Worm (Caenorhabditis elegans) whole organism, young adult: ENCODE measurements around the gene C28C12.11.

ENCODE experiments used
- B0261.1 ChIP-seq: sonication (generic microtip); optimal IDR thresholded peaks from 2 replicates; lab custom pipeline; 2016; ENCODE audit warnings: mild to moderate bottlenecking, missing genetic modification characterization, moderate library complexity, missing compliant biosample characterization
- F10E7.11 ChIP-seq: sonication (generic microtip); optimal IDR thresholded peaks from 2 replicates; lab custom pipeline; 2017; ENCODE audit warnings: mild to moderate bottlenecking, missing genetic modification characterization, moderate library complexity, missing compliant biosample characterization
- F37B4.10 ChIP-seq: fragments of 200-800 bp; sonication (Bioruptor generic); IDR thresholded peaks from 2 replicates; pipeline ENCODE4 v1.3.6; 2022; ENCODE audit warnings: missing genetic modification characterization, missing compliant biosample characterization
- F39B2.1 ChIP-seq: fragments of 200-800 bp; sonication (Bioruptor generic); IDR thresholded peaks from 2 replicates; pipeline ENCODE4 v1.3.6; 2022; ENCODE audit warnings: missing genetic modification reagents, missing genetic modification characterization, missing compliant biosample characterization
- F52B5.7 ChIP-seq: sonication (generic microtip); optimal IDR thresholded peaks from 2 replicates; lab custom pipeline; 2016; ENCODE audit warnings: mild to moderate bottlenecking, missing genetic modification characterization, missing compliant biosample characterization
- K11D2.4 ChIP-seq: fragments of 200-800 bp; sonication (Bioruptor generic); IDR thresholded peaks from 2 replicates; pipeline ENCODE4 v1.3.6; 2022; ENCODE audit warnings: missing genetic modification reagents, missing genetic modification characterization, missing compliant biosample characterization
- Y67H2A.10 ChIP-seq: fragments of 200-800 bp; sonication (Bioruptor generic); conservative IDR thresholded peaks from 2 replicates; pipeline ENCODE4 v1.3.6; 2022; ENCODE audit warnings: missing genetic modification reagents, missing genetic modification characterization, missing compliant biosample characterization
- Y79H2A.3 ChIP-seq: fragments of 200-800 bp; sonication (Bioruptor generic); conservative IDR thresholded peaks from 2 replicates; pipeline ENCODE4 v1.3.6; 2022; ENCODE audit warnings: missing genetic modification reagents, missing genetic modification characterization, missing compliant biosample characterization
- Y95B8A.8 ChIP-seq: fragments of 200-800 bp; sonication (Bioruptor generic); IDR thresholded peaks from 2 replicates; pipeline ENCODE4 v1.3.6; 2022; ENCODE audit warnings: missing genetic modification reagents, missing genetic modification characterization, missing compliant biosample characterization
- ama-1 ChIP-seq, 3 experiments: fragments of 150-350 bp in 1 of 3; sonication (generic microtip) in 2 of 3; optimal IDR thresholded peaks; 2 replicates each; lab custom pipeline; 2014 to 2018; ENCODE audit warnings: missing biosample characterization in 2 of 3, missing genetic modification characterization in 2 of 3, missing genetic modification reagents in 2 of 3
- attf-3 ChIP-seq: fragments of 200-800 bp; sonication (Bioruptor generic); conservative IDR thresholded peaks from 2 replicates; pipeline ENCODE4 v1.3.6; 2022; ENCODE audit warnings: missing genetic modification reagents, missing genetic modification characterization, missing compliant biosample characterization
- attf-6 ChIP-seq: fragments of 200-800 bp; sonication (Bioruptor generic); IDR thresholded peaks from 2 replicates; pipeline ENCODE4 v1.3.6; 2022; ENCODE audit warnings: missing genetic modification reagents, missing genetic modification characterization, missing compliant biosample characterization
- ceh-79 ChIP-seq: sonication (generic microtip); optimal IDR thresholded peaks from 2 replicates; lab custom pipeline; 2017; ENCODE audit warnings: mild to moderate bottlenecking, missing genetic modification characterization, missing compliant biosample characterization
- chd-7 ChIP-seq: sonication (generic microtip); optimal IDR thresholded peaks from 2 replicates; lab custom pipeline; 2016; ENCODE audit warnings: mild to moderate bottlenecking, missing genetic modification characterization, moderate library complexity, missing compliant biosample characterization
- die-1 ChIP-seq: sonication (generic microtip); optimal IDR thresholded peaks from 2 replicates; lab custom pipeline; 2016; ENCODE audit warnings: missing genotype, mild to moderate bottlenecking, missing genetic modification characterization, missing compliant biosample characterization
- dpff-1 ChIP-seq: sonication (generic microtip); optimal IDR thresholded peaks from 2 replicates; lab custom pipeline; 2017; ENCODE audit warnings: mild to moderate bottlenecking, missing genetic modification characterization, missing compliant biosample characterization
- egl-18 ChIP-seq: fragments of 200-800 bp; sonication (Bioruptor generic); IDR thresholded peaks from 2 replicates; pipeline ENCODE4 v1.3.6; 2022; ENCODE audit warnings: missing genetic modification reagents, missing genetic modification characterization, missing compliant biosample characterization
- ekl-4 ChIP-seq: fragments of 200-800 bp; sonication (Bioruptor generic); IDR thresholded peaks from 2 replicates; pipeline ENCODE4 v1.3.6; 2022; ENCODE audit warnings: missing genetic modification reagents, missing genetic modification characterization, missing compliant biosample characterization
- ets-4 ChIP-seq: fragments of 200-800 bp; sonication (Bioruptor generic); optimal IDR thresholded peaks from 2 replicates; lab custom pipeline; 2018; ENCODE audit warnings: mild to moderate bottlenecking, missing genetic modification characterization, missing compliant biosample characterization
- him-1 ChIP-seq: sonication (generic microtip); optimal IDR thresholded peaks from 2 replicates; lab custom pipeline; 2016; ENCODE audit warnings: missing genotype, missing genetic modification reagents, missing genetic modification characterization, missing compliant biosample characterization
- let-526 ChIP-seq: fragments of 200-800 bp; sonication (Bioruptor generic); IDR thresholded peaks from 2 replicates; pipeline ENCODE4 v1.3.6; 2022; ENCODE audit warnings: missing genetic modification reagents, missing genetic modification characterization, missing compliant biosample characterization
- let-607 ChIP-seq, 2 experiments: fragments of 200-800 bp in 1 of 2; sonication (Bioruptor generic) in 1 of 2; sonication (generic microtip) in 1 of 2; optimal IDR thresholded peaks; 2 replicates each; lab custom pipeline; 2016 to 2018; ENCODE audit warnings: mild to moderate bottlenecking in 2 of 2, missing compliant biosample characterization in 2 of 2, missing genetic modification characterization in 2 of 2, moderate library complexity in 2 of 2, missing genotype in 1 of 2
- lin-35 ChIP-seq, 3 experiments: fragments of 150-350 bp in 2 of 3; sonication (generic microtip) in 1 of 3; optimal IDR thresholded peaks; 2 replicates each; lab custom pipeline; 2014 to 2018; ENCODE audit warnings: missing biosample characterization in 3 of 3, missing genetic modification characterization in 3 of 3, missing genetic modification reagents in 3 of 3
- lsl-1 ChIP-seq: fragments of 200-800 bp; sonication (Bioruptor generic); optimal IDR thresholded peaks from 2 replicates; lab custom pipeline; 2018; ENCODE audit warnings: mild to moderate bottlenecking, missing genetic modification characterization, moderate library complexity, missing compliant biosample characterization
- lsy-27 ChIP-seq: sonication (generic microtip); optimal IDR thresholded peaks from 2 replicates; lab custom pipeline; 2017; ENCODE audit warnings: missing genetic modification characterization, mild to moderate bottlenecking, missing compliant biosample characterization, antibody characterized with exemption, missing genotype, borderline replicate concordance; ENCODE audit not compliant: insufficient read depth
- madf-3 ChIP-seq: fragments of 200-800 bp; sonication (Bioruptor generic); IDR thresholded peaks from 2 replicates; pipeline ENCODE4 v1.3.6; 2022; ENCODE audit warnings: missing genetic modification reagents, missing genetic modification characterization, missing compliant biosample characterization
- mcd-1 ChIP-seq: fragments of 200-800 bp; sonication (Bioruptor generic); IDR thresholded peaks from 2 replicates; pipeline ENCODE4 v1.3.6; 2022; ENCODE audit warnings: missing genetic modification reagents, missing genetic modification characterization, missing compliant biosample characterization
- mel-28 ChIP-seq: sonication (generic microtip); optimal IDR thresholded peaks from 2 replicates; lab custom pipeline; 2016; ENCODE audit warnings: borderline replicate concordance, mild to moderate bottlenecking, missing genetic modification characterization, missing compliant biosample characterization
- pbrm-1 ChIP-seq: fragments of 200-800 bp; sonication (Bioruptor generic); IDR thresholded peaks from 2 replicates; pipeline ENCODE4 v1.3.6; 2022; ENCODE audit warnings: missing genetic modification reagents, missing genetic modification characterization, missing compliant biosample characterization
- rcor-1 ChIP-seq: fragments of 200-800 bp; sonication (Bioruptor generic); IDR thresholded peaks from 2 replicates; pipeline ENCODE4 v1.3.6; 2022; ENCODE audit warnings: missing genetic modification reagents, missing genetic modification characterization, missing compliant biosample characterization
- rpc-1 ChIP-seq, 2 experiments: fragments of 150-350 bp in 1 of 2; sonication (generic microtip) in 1 of 2; optimal IDR thresholded peaks; 2 replicates each; lab custom pipeline; 2014 to 2018; ENCODE audit warnings: missing biosample characterization in 1 of 2, missing genetic modification characterization in 1 of 2, missing genetic modification reagents in 1 of 2, missing genotype in 1 of 2
- sdz-38 ChIP-seq: sonication (generic microtip); optimal IDR thresholded peaks from 2 replicates; lab custom pipeline; 2016; ENCODE audit warnings: missing genotype, missing genetic modification characterization, missing compliant biosample characterization
- snpc-1.1 ChIP-seq: sonication (generic microtip); optimal IDR thresholded peaks from 2 replicates; lab custom pipeline; 2017; ENCODE audit warnings: missing genetic modification characterization, mild to moderate bottlenecking, missing compliant biosample characterization, antibody characterized with exemption, moderate library complexity, missing genotype, missing genetic modification reagents; ENCODE audit not compliant: insufficient read depth
- snpc-3.4 ChIP-seq: sonication (generic microtip); optimal IDR thresholded peaks from 2 replicates; lab custom pipeline; 2017; ENCODE audit warnings: missing genetic modification characterization, mild to moderate bottlenecking, missing compliant biosample characterization, antibody characterized with exemption, moderate library complexity, missing genotype, missing genetic modification reagents
- snpc-4 ChIP-seq, 5 experiments: fragments of 150-350 bp in 1 of 5; sonication (generic microtip) in 4 of 5; optimal IDR thresholded peaks; 2 replicates each; lab custom pipeline; 2014 to 2018; ENCODE audit warnings: missing genetic modification characterization in 5 of 5, missing biosample characterization in 3 of 5, antibody characterized with exemption in 2 of 5, mild to moderate bottlenecking in 2 of 5, missing compliant biosample characterization in 2 of 5, missing genotype in 2 of 5, moderate library complexity in 2 of 5, missing genetic modification reagents in 1 of 5
- sptf-2 ChIP-seq: fragments of 200-800 bp; sonication (Bioruptor generic); optimal IDR thresholded peaks from 2 replicates; lab custom pipeline; 2018; ENCODE audit warnings: mild to moderate bottlenecking, missing genetic modification characterization, missing compliant biosample characterization
- tbp1 ChIP-seq: fragments of 200-800 bp; sonication (Bioruptor generic); optimal IDR thresholded peaks from 2 replicates; lab custom pipeline; 2018; ENCODE audit warnings: mild to moderate bottlenecking, missing genetic modification characterization, missing compliant biosample characterization
- tlf-1 ChIP-seq: fragments of 200-800 bp; sonication (Bioruptor generic); optimal IDR thresholded peaks from 2 replicates; lab custom pipeline; 2018; ENCODE audit warnings: mild to moderate bottlenecking, missing genetic modification characterization, missing compliant biosample characterization
- xnd-1 ChIP-seq: sonication (generic microtip); optimal IDR thresholded peaks from 2 replicates; lab custom pipeline; 2016; ENCODE audit warnings: missing genotype, missing genetic modification reagents, missing genetic modification characterization, missing compliant biosample characterization
- ztf-26 ChIP-seq: sonication (generic microtip); optimal IDR thresholded peaks from 2 replicates; lab custom pipeline; 2017; ENCODE audit warnings: missing genetic modification characterization, missing compliant biosample characterization
- ztf-28 ChIP-seq: fragments of 200-800 bp; sonication (Bioruptor generic); IDR thresholded peaks from 2 replicates; pipeline ENCODE4 v1.3.6; 2022; ENCODE audit warnings: missing genetic modification reagents, missing genetic modification characterization, missing compliant biosample characterization

C28C12.11 gene

DNA sequence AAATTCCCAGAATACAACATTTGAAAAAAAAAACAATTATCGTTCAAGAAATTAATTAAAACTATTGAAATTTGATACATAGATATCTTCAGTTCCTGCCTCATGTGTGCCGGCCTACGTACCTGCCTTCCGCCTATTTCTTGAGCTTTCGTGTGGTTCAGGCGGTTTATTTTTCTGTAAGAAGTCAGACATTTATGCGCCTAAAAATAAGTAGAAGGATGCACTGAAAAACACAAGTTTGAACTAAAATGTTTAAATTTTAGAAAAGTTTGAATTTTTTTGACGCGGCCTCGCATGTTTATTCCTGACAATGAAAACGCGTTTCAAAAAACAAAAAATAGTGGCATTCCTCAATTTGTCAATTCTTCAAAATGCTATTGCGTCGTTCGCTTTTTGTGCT lies at the start of gene C28C12.11:
Gene C28C12.11 (plus strand): TSS at position 301 of the 400 bp plus-strand sequence.
- TF ChIP-seq attf-3 (no peak), egl-18 (GFP tag; lab: Robert Waterston, UW) (no peak), let-607 (tag; optimal IDR thresholded peaks at IDR 0.05; lab: Kevin White, UChicago) (no peak), K11D2.4 (GFP tag; lab: Robert Waterston, UW) (no peak)

DNA sequence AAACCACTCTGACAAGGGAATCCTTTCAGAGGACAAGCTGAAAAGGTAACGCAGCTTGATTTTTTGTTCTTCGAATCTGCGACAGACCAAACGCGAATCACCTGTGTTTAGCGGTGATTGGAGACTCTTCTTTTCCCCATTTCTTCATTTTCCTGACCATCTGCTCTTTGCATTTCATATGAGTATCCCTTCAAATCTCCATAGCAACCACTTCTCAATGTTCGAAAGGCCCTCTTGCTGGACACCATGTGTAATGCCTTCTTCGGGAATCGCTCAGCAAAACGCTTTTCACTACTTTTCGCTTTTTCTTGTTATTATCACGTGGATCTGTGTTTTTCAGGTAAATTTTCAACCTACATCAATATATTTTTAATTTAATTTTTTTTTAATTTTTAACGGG lies 47.3 kb upstream of the C28C12.11 start, which contains the start of the genes T26A8.3 and tmem-231:
Gene T26A8.3 (minus strand): TSS at position 101 of the 400 bp plus-strand sequence.
Gene tmem-231 (plus strand): TSS at position 249 of the 400 bp plus-strand sequence.
- TF ChIP-seq F10E7.11 (tag; lab: Kevin White, UChicago), result no peak
- no peak for TF ChIP-seq tbp1 (GFP tag; lab: Kevin White, UChicago)
- TF ChIP-seq tlf-1, result no peak
- no peak for TF ChIP-seq madf-3 (GFP tag; lab: Robert Waterston, UW)
- no peak for TF ChIP-seq him-1 (tag; lab: Kevin White, UChicago)
- TF ChIP-seq sptf-2 (GFP tag; lab: Kevin White, UChicago), result no peak
- TF ChIP-seq ztf-28 (GFP tag; lab: Robert Waterston, UW), result no peak

DNA sequence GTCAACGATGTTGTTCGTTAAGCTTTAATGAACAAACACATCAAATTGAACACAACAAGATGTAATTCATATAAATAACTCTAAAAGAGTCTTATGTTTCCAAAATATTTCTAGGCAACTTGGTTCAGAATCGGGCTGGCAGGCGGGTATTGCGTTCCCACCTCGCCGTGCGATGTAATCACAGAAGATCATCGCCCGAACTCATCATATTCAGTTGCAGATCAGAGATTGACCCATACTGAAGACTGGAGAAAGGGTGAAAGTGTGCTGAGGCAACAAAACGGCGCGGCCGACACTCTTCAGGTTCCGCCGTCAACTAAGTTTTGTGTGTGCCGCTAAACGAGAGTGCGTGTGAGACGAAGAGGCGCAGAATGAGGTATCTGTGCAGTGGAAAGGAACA lies 45.4 kb upstream of the C28C12.11 start:
- TF ChIP-seq snpc-3.4 (tag; lab: Kevin White, UChicago), result peak; percentile 98
- TF ChIP-seq mcd-1 (GFP tag; lab: Robert Waterston, UW), result peak; percentile 84
- peak; percentile 57 for TF ChIP-seq xnd-1 (tag; lab: Kevin White, UChicago)
- peak; percentile 70 for TF ChIP-seq F52B5.7 (tag; lab: Kevin White, UChicago)
- TF ChIP-seq ztf-28 (GFP tag; lab: Robert Waterston, UW), result peak; percentile 40; the same call in 1 of the 2 replicates
- TF ChIP-seq lsy-27 (tag; lab: Kevin White, UChicago), result no peak
- peak; percentile 74 for TF ChIP-seq F39B2.1
- peak; percentile 61 for TF ChIP-seq K11D2.4 (GFP tag; lab: Robert Waterston, UW)
- TF ChIP-seq ama-1 (optimal IDR thresholded peaks at IDR 0.05; lab: Kevin White, UChicago), result peak; percentile 72
- no peak for TF ChIP-seq ama-1 (GFP tag; optimal IDR thresholded peaks at IDR 0.05; lab: Kevin White, UChicago)
- TF ChIP-seq ztf-26 (tag; lab: Kevin White, UChicago), result peak; percentile 77
- 0 out of 2 replicates have a peak, but pooled peaks have one; percentile 16 for TF ChIP-seq Y79H2A.3 (GFP tag; lab: Robert Waterston, UW)
- TF ChIP-seq lin-35 (GFP tag; optimal IDR thresholded peaks at IDR 0.05; lab: Kevin White, UChicago), result peak in 1 of 3 experiments; percentile 20
- no peak for TF ChIP-seq rpc-1 (optimal IDR thresholded peaks at IDR 0.05; lab: Kevin White, UChicago)
- TF ChIP-seq rpc-1 (tag; optimal IDR thresholded peaks at IDR 0.05; lab: Kevin White, UChicago), result peak; percentile 18
- peak; percentile 99 for TF ChIP-seq snpc-1.1
- TF ChIP-seq ekl-4 (GFP tag; lab: Robert Waterston, UW), result peak; percentile 95
- TF ChIP-seq Y95B8A.8 (GFP tag; lab: Robert Waterston, UW), result peak; percentile 70; the same call in 1 of the 2 replicates
- TF ChIP-seq die-1 (tag; lab: Kevin White, UChicago), result peak; percentile 56
- TF ChIP-seq rcor-1 (GFP tag; lab: Robert Waterston, UW), result peak; percentile 97
- no peak for TF ChIP-seq ceh-79 (tag; lab: Kevin White, UChicago)
- TF ChIP-seq B0261.1, result peak; percentile 41
- TF ChIP-seq sdz-38 (tag; lab: Kevin White, UChicago), result no peak
- TF ChIP-seq lsl-1 (GFP tag; lab: Kevin White, UChicago), result peak; percentile 87
- TF ChIP-seq attf-6 (GFP tag; lab: Robert Waterston, UW), result peak; percentile 91
- peak; percentile 59 for TF ChIP-seq F10E7.11 (tag; lab: Kevin White, UChicago)
- TF ChIP-seq dpff-1 (tag; lab: Kevin White, UChicago), result no peak
- peak; percentile 99 for TF ChIP-seq pbrm-1 (GFP tag; lab: Robert Waterston, UW)
- no peak for TF ChIP-seq let-526 (GFP tag; lab: Robert Waterston, UW)
- 0 out of 2 replicates have a peak, but pooled peaks have one; percentile 18 for TF ChIP-seq F37B4.10
- TF ChIP-seq ets-4 (GFP tag; lab: Kevin White, UChicago), result peak; percentile 74
- TF ChIP-seq madf-3 (GFP tag; lab: Robert Waterston, UW), result peak; percentile 88
- peak; percentile 99 for TF ChIP-seq snpc-4 (GFP tag; optimal IDR thresholded peaks at IDR 0.05; lab: Kevin White, UChicago)
- peak; percentile 99 to 100 (median 99) for TF ChIP-seq snpc-4 (tag; optimal IDR thresholded peaks at IDR 0.05; lab: Kevin White, UChicago)
- TF ChIP-seq chd-7, result peak; percentile 73
- TF ChIP-seq Y67H2A.10 (GFP tag; lab: Robert Waterston, UW), result 0 out of 2 replicates have a peak, but pooled peaks have one; percentile 39
- TF ChIP-seq mel-28 (tag; lab: Kevin White, UChicago), result no peak
